Fruit fly (Drosophila melanogaster): ENCODE data around the gene e.

e gene

DNA sequence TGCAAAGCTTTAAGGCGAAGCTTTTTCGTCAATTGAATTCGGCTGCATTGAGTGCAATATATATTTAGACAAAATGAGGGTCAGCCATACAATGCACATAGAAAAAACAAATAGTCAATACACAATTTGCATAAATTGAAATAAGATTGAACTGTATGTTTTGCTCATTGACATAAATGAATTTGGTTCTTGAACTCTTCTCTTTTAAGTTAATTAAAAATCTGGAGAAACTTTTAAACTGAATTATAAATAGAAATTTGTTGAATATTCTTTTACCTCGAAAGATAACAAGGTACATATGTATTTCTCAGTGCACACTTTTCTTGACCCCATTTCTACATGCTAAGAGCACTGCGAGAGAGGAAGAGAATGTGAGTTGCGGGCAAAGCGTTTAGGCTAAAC, 30.6 kb downstream of the e start:
- TF ChIP-seq pan (optimal IDR thresholded peaks at IDR 0.05) (no peak), Dll (optimal IDR thresholded peaks at IDR 0.05) (no peak), usp (GFP tag; optimal IDR thresholded peaks at IDR 0.05) (no peak), psq (optimal IDR thresholded peaks at IDR 0.05) (no peak), EcR (GFP tag; optimal IDR thresholded peaks at IDR 0.05) (no peak), CG8478 (optimal IDR thresholded peaks at IDR 0.05) (no peak)

- peak in 1 of 2 experiments; percentile 96 for TF ChIP-seq EcR (GFP tag; optimal IDR thresholded peaks at IDR 0.05)
- no peak for TF ChIP-seq Dll (optimal IDR thresholded peaks at IDR 0.05)
Observed at dm6 chr3R:21205680-21206326, 31.2 kb downstream of the e start.

dm6 chr3R:21204500-21205167, 32.3 kb downstream of the e start:
- no peak for TF ChIP-seq usp (GFP tag; optimal IDR thresholded peaks at IDR 0.05)
- TF ChIP-seq Dll (optimal IDR thresholded peaks at IDR 0.05) = no peak
- TF ChIP-seq pan (optimal IDR thresholded peaks at IDR 0.05) = no peak
- TF ChIP-seq CG8478 (optimal IDR thresholded peaks at IDR 0.05) = no peak

DNA sequence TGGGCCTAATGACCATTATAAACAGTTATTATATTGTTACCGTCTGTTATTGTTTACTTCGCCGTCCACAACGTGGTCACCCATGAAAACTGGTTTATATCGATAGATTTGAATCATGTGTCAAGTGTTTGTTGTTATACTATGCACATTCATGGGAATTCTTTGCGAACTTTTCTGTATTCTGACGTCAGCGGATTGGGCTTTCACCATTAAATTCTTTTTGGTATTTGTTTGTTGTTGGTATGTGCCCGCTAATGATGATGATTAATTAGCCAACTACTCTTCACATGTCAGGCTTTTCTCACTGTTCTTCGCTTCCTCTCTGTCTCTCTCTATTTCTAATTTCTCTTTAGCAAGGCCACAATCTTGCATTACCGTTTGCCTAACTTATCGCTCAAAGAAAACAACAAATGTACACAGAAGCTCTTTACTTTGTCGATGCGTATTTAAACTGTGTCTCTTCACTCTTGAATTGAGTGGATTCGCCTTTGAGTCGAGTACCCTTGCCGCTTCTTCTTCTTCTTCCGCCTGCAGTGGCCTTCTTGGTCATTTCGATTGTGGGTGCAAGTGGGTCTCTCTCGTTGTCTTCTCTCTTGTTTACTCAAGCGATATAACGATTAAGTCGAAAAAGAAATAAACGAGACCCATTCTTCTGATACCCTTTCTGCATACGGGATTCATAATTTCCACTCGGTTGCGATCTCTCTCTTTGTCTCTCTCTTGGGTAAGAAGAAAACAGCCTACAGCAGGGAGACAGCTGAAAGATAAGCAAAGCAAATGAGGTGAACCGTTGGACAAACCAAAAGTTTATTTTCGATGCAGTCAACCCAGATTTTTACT, 33.1 kb downstream of the e start:
- TF ChIP-seq pan (optimal IDR thresholded peaks at IDR 0.05) (no peak), Dll (optimal IDR thresholded peaks at IDR 0.05) (no peak), psq (optimal IDR thresholded peaks at IDR 0.05) (no peak), usp (GFP tag; optimal IDR thresholded peaks at IDR 0.05) (no peak), EcR (GFP tag; optimal IDR thresholded peaks at IDR 0.05) (no peak), CG8478 (optimal IDR thresholded peaks at IDR 0.05) (no peak)

- TF ChIP-seq usp (GFP tag; optimal IDR thresholded peaks at IDR 0.05) (no peak), psq (optimal IDR thresholded peaks at IDR 0.05) (no peak), CG8478 (optimal IDR thresholded peaks at IDR 0.05) (no peak), pan (optimal IDR thresholded peaks at IDR 0.05) (no peak), Dll (optimal IDR thresholded peaks at IDR 0.05) (no peak), EcR (GFP tag; optimal IDR thresholded peaks at IDR 0.05) (no peak)
Observed at dm6 chr3R:21203135-21203534, 33.8 kb downstream of the e start.

- TF ChIP-seq Dll (optimal IDR thresholded peaks at IDR 0.05) (no peak), EcR (GFP tag; optimal IDR thresholded peaks at IDR 0.05) (no peak), CG8478 (optimal IDR thresholded peaks at IDR 0.05) (no peak), pan (optimal IDR thresholded peaks at IDR 0.05) (no peak), usp (GFP tag; optimal IDR thresholded peaks at IDR 0.05) (no peak), psq (optimal IDR thresholded peaks at IDR 0.05) (no peak)
Observed at dm6 chr3R:21201627-21202026, 35.4 kb downstream of the e start.

DNA sequence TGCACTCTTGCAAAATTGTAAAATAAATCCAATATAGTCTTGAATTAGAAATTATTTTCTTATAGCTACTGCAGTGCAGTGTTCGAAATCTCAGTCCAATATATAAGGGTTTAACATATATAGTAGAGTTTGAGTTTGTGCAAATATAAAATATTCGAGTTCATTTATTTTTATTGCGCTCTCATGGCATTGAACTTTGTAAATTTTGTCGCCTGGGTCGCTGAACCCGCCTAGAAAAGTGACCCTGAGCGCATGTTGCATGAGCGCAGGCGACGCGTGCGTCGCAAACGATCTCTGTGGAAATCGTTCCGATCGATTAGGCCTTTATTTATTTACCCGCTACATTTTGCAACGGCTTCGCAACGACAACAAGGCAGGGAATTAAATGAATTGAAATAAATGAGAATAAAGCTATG, 37.0 kb downstream of the e start:
- TF ChIP-seq psq (optimal IDR thresholded peaks at IDR 0.05) = no peak
- no peak for TF ChIP-seq CG8478 (optimal IDR thresholded peaks at IDR 0.05)
- no peak for TF ChIP-seq Dll (optimal IDR thresholded peaks at IDR 0.05)
- TF ChIP-seq usp (GFP tag; optimal IDR thresholded peaks at IDR 0.05) = no peak
- peak in 1 of 2 experiments; percentile 43 for TF ChIP-seq EcR (GFP tag; optimal IDR thresholded peaks at IDR 0.05)
- TF ChIP-seq pan (optimal IDR thresholded peaks at IDR 0.05) = no peak

dm6 chr3R:21199085-21199899, 37.7 kb downstream of the e start:
- no peak for TF ChIP-seq Dll (optimal IDR thresholded peaks at IDR 0.05)
- no peak for TF ChIP-seq usp (GFP tag; optimal IDR thresholded peaks at IDR 0.05)
- no peak for TF ChIP-seq EcR (GFP tag; optimal IDR thresholded peaks at IDR 0.05)
- no peak for TF ChIP-seq CG8478 (optimal IDR thresholded peaks at IDR 0.05)
- TF ChIP-seq psq (optimal IDR thresholded peaks at IDR 0.05) = no peak
- no peak for TF ChIP-seq pan (optimal IDR thresholded peaks at IDR 0.05)

dm6 chr3R:21198073-21198472, 38.9 kb downstream of the e start:
- TF ChIP-seq pan (optimal IDR thresholded peaks at IDR 0.05) (no peak), Dll (optimal IDR thresholded peaks at IDR 0.05) (no peak), psq (optimal IDR thresholded peaks at IDR 0.05) (no peak), usp (GFP tag; optimal IDR thresholded peaks at IDR 0.05) (no peak), EcR (GFP tag; optimal IDR thresholded peaks at IDR 0.05) (no peak), CG8478 (optimal IDR thresholded peaks at IDR 0.05) (no peak)

dm6 chr3R:21197566-21197965, 39.4 kb downstream of the e start:
- TF ChIP-seq CG8478 (optimal IDR thresholded peaks at IDR 0.05) (no peak), pan (optimal IDR thresholded peaks at IDR 0.05) (no peak), EcR (GFP tag; optimal IDR thresholded peaks at IDR 0.05) (no peak), psq (optimal IDR thresholded peaks at IDR 0.05) (no peak)

dm6 chr3R:21195210-21195967, 41.6 kb downstream of the e start:
- TF ChIP-seq pan (optimal IDR thresholded peaks at IDR 0.05) (no peak), psq (optimal IDR thresholded peaks at IDR 0.05) (no peak), Dll (optimal IDR thresholded peaks at IDR 0.05) (no peak), usp (GFP tag; optimal IDR thresholded peaks at IDR 0.05) (no peak), EcR (GFP tag; optimal IDR thresholded peaks at IDR 0.05) (no peak), CG8478 (optimal IDR thresholded peaks at IDR 0.05) (no peak)
